Worm (Caenorhabditis elegans) whole organism, late embryonic: Measurements from ENCODE around the gene ugt-58.

Experiments
- K02D7.2 ChIP-seq: sonication (generic microtip); optimal IDR thresholded peaks from 2 replicates; lab custom pipeline; 2017; ENCODE audit warnings: mild to moderate bottlenecking, missing genetic modification characterization, missing compliant biosample characterization
- ahr-1 ChIP-seq: sonication (generic microtip); optimal IDR thresholded peaks from 2 replicates; lab custom pipeline; 2016; ENCODE audit warnings: missing genetic modification characterization, missing compliant biosample characterization
- ets-4 ChIP-seq: sonication (generic microtip); optimal IDR thresholded peaks from 2 replicates; lab custom pipeline; 2016; ENCODE audit warnings: missing genetic modification characterization, missing compliant biosample characterization
- hlh-30 ChIP-seq: sonication (generic microtip); optimal IDR thresholded peaks from 2 replicates; lab custom pipeline; 2017; ENCODE audit warnings: antibody characterized with exemption, missing genetic modification characterization, missing compliant biosample characterization; ENCODE audit not compliant: insufficient read depth
- nhr-11 ChIP-seq: fragments of 150-350 bp; optimal IDR thresholded peaks from 2 replicates; lab custom pipeline; 2014; ENCODE audit warnings: missing biosample characterization, missing genetic modification characterization
- npax-4 ChIP-seq: sonication (generic microtip); optimal IDR thresholded peaks from 2 replicates; lab custom pipeline; 2016; ENCODE audit warnings: missing genetic modification characterization, missing compliant biosample characterization
- tbx-2 ChIP-seq: sonication (generic microtip); optimal IDR thresholded peaks from 2 replicates; lab custom pipeline; 2016; ENCODE audit warnings: missing genetic modification characterization, missing compliant biosample characterization
- tbx-7 ChIP-seq: sonication (generic microtip); optimal IDR thresholded peaks from 2 replicates; lab custom pipeline; 2016; ENCODE audit warnings: missing genotype, missing genetic modification characterization, missing compliant biosample characterization
- ztf-16 ChIP-seq: sonication (generic microtip); optimal IDR thresholded peaks from 2 replicates; lab custom pipeline; 2017; ENCODE audit warnings: missing genetic modification characterization, missing compliant biosample characterization

DNA sequence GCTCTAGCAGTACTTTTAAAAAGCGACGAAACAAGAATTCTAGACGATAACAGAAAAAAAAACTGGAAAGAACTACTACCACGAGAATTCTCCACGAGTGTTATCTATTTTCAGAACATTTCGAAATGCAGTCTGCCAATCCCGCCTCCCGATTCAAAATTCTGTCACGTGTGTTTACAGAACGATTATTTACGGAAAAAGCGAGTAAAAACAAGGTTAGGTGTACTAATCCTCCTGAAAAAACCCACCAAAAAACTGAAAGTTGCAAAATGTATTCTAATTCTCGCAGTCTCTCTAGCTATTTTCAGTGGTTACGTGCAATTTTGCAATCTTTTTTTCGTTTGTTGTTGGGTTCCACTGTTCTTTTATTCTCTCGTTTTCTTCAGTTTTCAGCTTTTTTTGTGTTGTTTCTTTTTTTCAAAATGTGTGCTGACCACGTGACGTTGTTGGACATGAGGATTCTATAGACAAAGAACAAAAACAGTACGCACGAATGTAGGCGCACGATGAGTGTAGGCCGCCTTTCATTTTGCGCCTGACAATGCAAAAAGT is 20.0 kb upstream of the ugt-58 start:
- TF ChIP-seq tbx-7 (tag; lab: Kevin White, UChicago) = no peak
- no peak for TF ChIP-seq tbx-2
- TF ChIP-seq K02D7.2 (tag; lab: Kevin White, UChicago) = no peak
- no peak for TF ChIP-seq npax-4 (tag; lab: Kevin White, UChicago)
- no peak for TF ChIP-seq ets-4 (tag; lab: Kevin White, UChicago)
- TF ChIP-seq hlh-30 = no peak
- TF ChIP-seq ahr-1 (tag; lab: Kevin White, UChicago) = no peak
- TF ChIP-seq nhr-11 (tag; lab: Kevin White, UChicago) = no peak
- no peak for TF ChIP-seq ztf-16
